Fruit fly (Drosophila melanogaster): ENCODE measurements around the gene Ir94b.
A peak's percentile ranks its signal among the peaks of the same experiment; 100 is the strongest.

Gene Ir94b

DNA sequence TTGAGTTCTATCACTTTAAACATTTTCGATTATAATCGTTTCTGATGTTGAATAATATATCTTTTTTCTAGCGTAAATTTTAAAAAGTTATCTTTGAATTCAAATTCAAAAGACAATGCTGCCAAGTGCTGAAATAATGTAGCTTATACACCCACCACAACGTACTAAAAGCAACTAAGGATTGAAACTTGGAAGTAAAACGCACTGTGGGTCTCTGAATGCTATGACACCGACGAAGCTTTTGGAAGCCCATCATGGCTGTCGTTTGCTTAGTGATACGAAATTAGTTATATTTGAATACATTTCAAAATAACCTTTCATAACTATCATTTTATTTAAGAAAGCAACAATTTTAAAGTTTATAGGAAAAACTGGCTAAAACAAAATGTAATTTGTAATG is 23.1 kb downstream of the Ir94b start (continued):
- peak; percentile 45 for TF ChIP-seq CG3847 (GFP tag; IDR thresholded peaks at IDR 0.05)
- peak; percentile 98 for TF ChIP-seq CG18011 (GFP tag; optimal IDR thresholded peaks at IDR 0.05)
- no peak for TF ChIP-seq CG9817 (tag; optimal IDR thresholded peaks at IDR 0.05)
- no peak for TF ChIP-seq CG14860 (GFP tag; IDR thresholded peaks at IDR 0.05; ENCODE audit: partially characterized antibody)
- peak; percentile 81; the same call in 1 of the 2 replicates for TF ChIP-seq vvl (GFP tag; IDR thresholded peaks at IDR 0.05)
- TF ChIP-seq CG4854 (GFP tag; optimal IDR thresholded peaks at IDR 0.05): no peak
- TF ChIP-seq nmo (GFP tag; optimal IDR thresholded peaks at IDR 0.05): peak; percentile 51
- TF ChIP-seq E2f2 (GFP tag; IDR thresholded peaks at IDR 0.05): peak; percentile 91
- no peak for TF ChIP-seq D19A (tag; optimal IDR thresholded peaks at IDR 0.05)
- peak; percentile 25 for TF ChIP-seq CG33213 (GFP tag; optimal IDR thresholded peaks at IDR 0.05)
- TF ChIP-seq CG9437 (GFP tag; optimal IDR thresholded peaks at IDR 0.05): no peak
- TF ChIP-seq CG43689 (GFP tag; IDR thresholded peaks at IDR 0.05): no peak
- peak; percentile 80 for TF ChIP-seq Ets65A (GFP tag)

dm6 chr3R:22086775-22087174 is 30.3 kb downstream of the Ir94b start, which contains the start of gene BomBc3:
Gene BomBc3 (plus strand): TSS chr3R:22087075.
- TF ChIP-seq CrebB (tag; optimal IDR thresholded peaks at IDR 0.05): no peak
- no peak for TF ChIP-seq Lpt (GFP tag; optimal IDR thresholded peaks at IDR 0.05)
- no peak for TF ChIP-seq CG9797 (GFP tag; optimal IDR thresholded peaks at IDR 0.05)
- TF ChIP-seq CG16863 (GFP tag; optimal IDR thresholded peaks at IDR 0.05): no peak
- no peak for TF ChIP-seq cad (GFP tag; optimal IDR thresholded peaks at IDR 0.05)
- TF ChIP-seq pfk (GFP tag; optimal IDR thresholded peaks at IDR 0.05): no peak
- TF ChIP-seq ttk (GFP tag; IDR thresholded peaks at IDR 0.05): no peak
- TF ChIP-seq CG10959 (GFP tag; IDR thresholded peaks at IDR 0.05): no peak
- TF ChIP-seq Sry-β (GFP tag; optimal IDR thresholded peaks at IDR 0.05): no peak
- no peak for TF ChIP-seq NFAT (GFP tag; IDR thresholded peaks at IDR 0.05)
- no peak for TF ChIP-seq wor (GFP tag; IDR thresholded peaks at IDR 0.05)
- no peak for TF ChIP-seq Nf-YC (tag; optimal IDR thresholded peaks at IDR 0.05)

DNA sequence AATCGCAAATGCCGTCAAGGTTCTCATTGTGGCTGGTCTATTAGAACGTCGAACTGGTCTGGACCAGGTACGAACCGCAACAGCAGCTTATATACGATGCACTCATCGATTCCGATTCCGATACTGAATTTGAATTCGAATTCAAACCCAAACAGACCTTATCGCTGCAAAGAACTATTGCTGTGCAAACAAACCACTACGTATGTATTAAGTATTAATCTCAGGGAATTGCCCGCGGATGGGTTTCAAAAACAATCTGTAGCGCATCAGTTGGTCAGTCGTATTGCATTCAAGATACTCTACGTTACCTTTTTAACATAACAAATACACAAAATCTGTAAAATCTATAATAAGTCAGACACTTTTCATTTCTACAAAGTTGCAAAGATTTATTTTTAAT is 30.8 kb downstream of the Ir94b start, which contains the start of gene BomT3:
Gene BomT3, minus strand, starts transcription at position 101 of the 400 bp plus-strand sequence.
- no peak for TF ChIP-seq usp (GFP tag; optimal IDR thresholded peaks at IDR 0.05)
- TF ChIP-seq CG10274 (GFP tag; optimal IDR thresholded peaks at IDR 0.05): peak; percentile 17

DNA sequence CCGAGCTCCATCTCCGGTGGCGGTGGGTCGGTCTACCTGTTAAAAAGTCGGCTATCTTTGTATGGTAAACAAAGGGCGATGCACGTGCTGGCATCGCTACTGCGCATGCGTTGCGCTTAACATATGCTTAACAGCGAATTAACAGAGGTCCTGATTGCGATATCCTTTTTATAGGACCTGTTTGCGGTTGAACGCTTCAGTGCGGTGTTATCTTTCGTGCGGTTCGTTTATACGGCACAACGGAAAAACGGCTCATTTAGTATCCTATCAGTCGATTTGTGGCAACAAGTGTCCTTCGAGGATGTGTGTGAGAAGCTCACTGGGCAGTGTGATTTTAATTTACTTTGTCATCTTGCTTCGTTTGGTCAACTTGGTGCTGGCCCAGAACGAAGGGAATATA is 36.9 kb downstream of the Ir94b start, which contains the start of gene CG13408:
Gene CG13408, plus strand, starts transcription at position 222 of the 400 bp plus-strand sequence.
- TF ChIP-seq abd-A (tag; optimal IDR thresholded peaks at IDR 0.05): peak; percentile 62
- no peak for TF ChIP-seq CG1233 (GFP tag; optimal IDR thresholded peaks at IDR 0.05)
- peak; percentile 68 for TF ChIP-seq ewg (GFP tag; optimal IDR thresholded peaks at IDR 0.05)
- peak; percentile 32; the same call in 1 of the 2 replicates for TF ChIP-seq sob (GFP tag; IDR thresholded peaks at IDR 0.05)
- peak; percentile 18; the same call in 1 of the 2 replicates for TF ChIP-seq CG42726 (GFP tag; IDR thresholded peaks at IDR 0.05; ENCODE audit: partially characterized antibody)
- TF ChIP-seq stwl (tag; optimal IDR thresholded peaks at IDR 0.05): peak; percentile 25
- peak; percentile 49 for TF ChIP-seq Jarid2 (GFP tag; optimal IDR thresholded peaks at IDR 0.05)
- peak; percentile 55 for TF ChIP-seq CG13894 (tag; optimal IDR thresholded peaks at IDR 0.05)
- TF ChIP-seq tll (GFP tag; optimal IDR thresholded peaks at IDR 0.05): peak in 1 of 2 experiments; percentile 9
- no peak for TF ChIP-seq NC2β (GFP tag; optimal IDR thresholded peaks at IDR 0.05)
- peak; percentile 94 for TF ChIP-seq scrt (GFP tag; optimal IDR thresholded peaks at IDR 0.05)
- TF ChIP-seq Sox100B (GFP tag; optimal IDR thresholded peaks at IDR 0.05): no peak
- TF ChIP-seq Mrtf (GFP tag; IDR thresholded peaks at IDR 0.05): no peak

Data from whole organism, embryonic.